Worm (Caenorhabditis elegans) whole organism, L2 larva: Measurements from ENCODE around the gene ced-8.
A peak's percentile ranks its signal among the peaks of the same experiment; 100 is the strongest.
"Not testable (repeated sequence)": the region's sequence is repeated elsewhere in the genome, so short reads cannot be mapped to it uniquely, and the experiment has no call there.

Experiments used
- F13H6.1 ChIP-seq: sonication (generic microtip); optimal IDR thresholded peaks from 2 replicates; lab custom pipeline; 2016; ENCODE audit warnings: missing genetic modification characterization, missing compliant biosample characterization
- R02D3.7 ChIP-seq: fragments of 150-350 bp; optimal IDR thresholded peaks from 2 replicates; lab custom pipeline; 2014; ENCODE audit warnings: missing biosample characterization, missing genetic modification characterization
- Y55F3AM.14 ChIP-seq: fragments of 200-800 bp; sonication (Bioruptor generic); optimal IDR thresholded peaks from 2 replicates; lab custom pipeline; 2018; ENCODE audit warnings: mild to moderate bottlenecking, missing genetic modification characterization, missing compliant biosample characterization
- ZK546.5 ChIP-seq: sonication (generic microtip); optimal IDR thresholded peaks from 2 replicates; lab custom pipeline; 2017; ENCODE audit warnings: missing biosample characterization, missing genetic modification characterization
- aly-2 ChIP-seq: fragments of 150-350 bp; optimal IDR thresholded peaks from 2 replicates; lab custom pipeline; 2014; ENCODE audit warnings: missing biosample characterization, missing genetic modification characterization
- ama-1 ChIP-seq: fragments of 150-350 bp; optimal IDR thresholded peaks from 2 replicates; lab custom pipeline; 2018; ENCODE audit warnings: inconsistent platforms
- ceh-16 ChIP-seq: fragments of 150-350 bp; optimal IDR thresholded peaks from 2 replicates; lab custom pipeline; 2014; ENCODE audit warnings: missing biosample characterization, missing genetic modification characterization
- ceh-82 ChIP-seq: fragments of 150-350 bp; optimal IDR thresholded peaks from 2 replicates; lab custom pipeline; 2014; ENCODE audit warnings: missing biosample characterization, missing genetic modification characterization
- crh-2 ChIP-seq: sonication (generic microtip); optimal IDR thresholded peaks from 2 replicates; lab custom pipeline; 2017; ENCODE audit warnings: missing biosample characterization, missing genetic modification characterization
- egl-27 ChIP-seq: sonication (generic microtip); optimal IDR thresholded peaks from 3 replicates; lab custom pipeline; 2017; ENCODE audit warnings: missing biosample characterization, missing genetic modification reagents, missing genetic modification characterization
- elt-1 ChIP-seq: fragments of 150-350 bp; optimal IDR thresholded peaks from 2 replicates; lab custom pipeline; 2014; ENCODE audit warnings: missing biosample characterization, missing genetic modification characterization
- elt-3 ChIP-seq: sonication (generic microtip); optimal IDR thresholded peaks from 2 replicates; lab custom pipeline; 2017; ENCODE audit warnings: missing biosample characterization, missing genetic modification characterization
- fos-1 ChIP-seq: fragments of 150-350 bp; optimal IDR thresholded peaks from 2 replicates; lab custom pipeline; 2014; ENCODE audit warnings: missing biosample characterization, missing genetic modification characterization
- gmeb-1 ChIP-seq: fragments of 150-350 bp; optimal IDR thresholded peaks from 2 replicates; lab custom pipeline; 2014; ENCODE audit warnings: missing biosample characterization, missing genetic modification characterization
- lin-11 ChIP-seq: fragments of 150-350 bp; sonication (generic microtip); optimal IDR thresholded peaks from 2 replicates; lab custom pipeline; 2014; ENCODE audit warnings: missing biosample characterization, missing genetic modification characterization, inconsistent platforms, mixed read lengths
- lin-13 ChIP-seq: fragments of 150-350 bp; optimal IDR thresholded peaks from 2 replicates; lab custom pipeline; 2014; ENCODE audit warnings: missing biosample characterization, missing genetic modification reagents, missing genetic modification characterization
- lin-39 ChIP-seq: fragments of 150-350 bp; optimal IDR thresholded peaks from 2 replicates; lab custom pipeline; 2014; ENCODE audit warnings: missing biosample characterization, missing genetic modification reagents, missing genetic modification characterization
- lsy-2 ChIP-seq, 2 experiments: fragments of 150-350 bp in 1 of 2; sonication (generic microtip) in 1 of 2; optimal IDR thresholded peaks; 2 replicates each; lab custom pipeline; 2014 to 2017; ENCODE audit warnings: missing biosample characterization in 2 of 2, missing genetic modification characterization in 2 of 2
- mab-5 ChIP-seq: fragments of 150-350 bp; optimal IDR thresholded peaks from 2 replicates; lab custom pipeline; 2014; ENCODE audit warnings: missing biosample characterization, missing genetic modification characterization
- mbf-1 ChIP-seq: sonication (generic microtip); optimal IDR thresholded peaks from 2 replicates; lab custom pipeline; 2017; ENCODE audit warnings: missing biosample characterization, missing genetic modification characterization
- mdl-1 ChIP-seq, 2 experiments: fragments of 150-350 bp in 1 of 2; sonication (generic microtip) in 1 of 2; optimal IDR thresholded peaks; 2 replicates each; lab custom pipeline; 2017; ENCODE audit warnings: missing biosample characterization in 2 of 2, missing genetic modification characterization in 2 of 2
- nhr-10 ChIP-seq: sonication (generic microtip); optimal IDR thresholded peaks from 2 replicates; lab custom pipeline; 2017; ENCODE audit warnings: missing biosample characterization, missing genetic modification characterization
- nhr-11 ChIP-seq: fragments of 150-350 bp; optimal IDR thresholded peaks from 2 replicates; lab custom pipeline; 2014; ENCODE audit warnings: missing biosample characterization, missing genetic modification characterization
- nhr-12 ChIP-seq: fragments of 150-350 bp; optimal IDR thresholded peaks from 2 replicates; lab custom pipeline; 2014; ENCODE audit warnings: missing biosample characterization, missing genetic modification characterization
- nhr-129 ChIP-seq: fragments of 150-350 bp; optimal IDR thresholded peaks from 2 replicates; lab custom pipeline; 2014; ENCODE audit warnings: missing biosample characterization, missing genetic modification characterization
- nhr-23 ChIP-seq: fragments of 150-350 bp; optimal IDR thresholded peaks from 2 replicates; lab custom pipeline; 2014; ENCODE audit warnings: missing biosample characterization, missing genetic modification reagents, missing genetic modification characterization
- nhr-237 ChIP-seq: fragments of 150-350 bp; optimal IDR thresholded peaks from 2 replicates; lab custom pipeline; 2014; ENCODE audit warnings: missing biosample characterization, missing genetic modification characterization
- nhr-25 ChIP-seq: fragments of 150-350 bp; sonication (generic microtip); optimal IDR thresholded peaks from 3 replicates; lab custom pipeline; 2014; ENCODE audit warnings: missing biosample characterization, missing genetic modification characterization
- nhr-6 ChIP-seq: fragments of 150-350 bp; optimal IDR thresholded peaks from 2 replicates; lab custom pipeline; 2014; ENCODE audit warnings: missing biosample characterization, missing genetic modification characterization
- nhr-77 ChIP-seq: fragments of 150-350 bp; optimal IDR thresholded peaks from 2 replicates; lab custom pipeline; 2014; ENCODE audit warnings: missing biosample characterization, missing genetic modification characterization
- peb-1 ChIP-seq: fragments of 150-350 bp; optimal IDR thresholded peaks from 2 replicates; lab custom pipeline; 2014; ENCODE audit warnings: missing biosample characterization, missing genetic modification characterization
- sem-4 ChIP-seq: fragments of 150-350 bp; optimal IDR thresholded peaks from 2 replicates; lab custom pipeline; 2014; ENCODE audit warnings: missing biosample characterization, missing genetic modification reagents, missing genetic modification characterization
- skn-1 ChIP-seq: sonication (generic microtip); optimal IDR thresholded peaks from 2 replicates; lab custom pipeline; 2017; ENCODE audit warnings: missing biosample characterization, missing genetic modification characterization
- sma-3 ChIP-seq: sonication (generic microtip); optimal IDR thresholded peaks from 2 replicates; lab custom pipeline; 2016; ENCODE audit warnings: missing genetic modification reagents, missing genetic modification characterization, missing compliant biosample characterization
- sma-9 ChIP-seq, 2 experiments: fragments of 150-350 bp in 1 of 2; sonication (generic microtip) in 1 of 2; optimal IDR thresholded peaks; 2 replicates each; lab custom pipeline; 2014 to 2016; ENCODE audit warnings: missing genetic modification characterization in 2 of 2, mild to moderate bottlenecking in 1 of 2, missing biosample characterization in 1 of 2, missing compliant biosample characterization in 1 of 2, missing genetic modification reagents in 1 of 2, moderate library complexity in 1 of 2
- snpc-4 ChIP-seq: fragments of 150-350 bp; optimal IDR thresholded peaks from 2 replicates; lab custom pipeline; 2014; ENCODE audit warnings: missing biosample characterization, missing genetic modification characterization
- unc-39 ChIP-seq: fragments of 150-350 bp; optimal IDR thresholded peaks from 2 replicates; lab custom pipeline; 2014; ENCODE audit warnings: missing biosample characterization, missing genetic modification characterization
- unc-55 ChIP-seq: fragments of 150-350 bp; sonication (generic microtip); optimal IDR thresholded peaks from 3 replicates; lab custom pipeline; 2014; ENCODE audit warnings: missing biosample characterization, missing genetic modification reagents, missing genetic modification characterization
- unc-62 ChIP-seq: fragments of 150-350 bp; optimal IDR thresholded peaks from 2 replicates; lab custom pipeline; 2014; ENCODE audit warnings: missing biosample characterization, missing genetic modification reagents, missing genetic modification characterization
- zag-1 ChIP-seq: fragments of 150-350 bp; optimal IDR thresholded peaks from 2 replicates; lab custom pipeline; 2014; ENCODE audit warnings: missing biosample characterization, missing genetic modification characterization
- ztf-1 ChIP-seq: fragments of 200-800 bp; sonication (Bioruptor generic); conservative IDR thresholded peaks from 2 replicates; pipeline ENCODE4 v1.3.6; 2022; ENCODE audit warnings: missing genetic modification characterization, missing compliant biosample characterization
- ztf-11 ChIP-seq: sonication (generic microtip); optimal IDR thresholded peaks from 2 replicates; lab custom pipeline; 2017; ENCODE audit warnings: missing biosample characterization, missing genetic modification characterization
- ztf-4 ChIP-seq: fragments of 150-350 bp; optimal IDR thresholded peaks from 2 replicates; lab custom pipeline; 2014; ENCODE audit warnings: missing biosample characterization, missing genetic modification characterization

The ced-8 gene

ce11 chrX:8410754-8411153, 6.0 kb downstream of the ced-8 start, which contains the start of gene F08F1.9:
F08F1.9 (minus strand) TSS chrX:8410854.
- not testable (repeated sequence) for TF ChIP-seq R02D3.7 (tag; lab: Kevin White, UChicago); skn-1 (tag; lab: Kevin White, UChicago); egl-27

- TF ChIP-seq nhr-6 = no peak
- no peak for TF ChIP-seq ZK546.5 (tag; lab: Kevin White, UChicago)
- TF ChIP-seq R02D3.7 (tag; lab: Kevin White, UChicago) = no peak
- TF ChIP-seq snpc-4 (tag; lab: Kevin White, UChicago) = no peak
- TF ChIP-seq ceh-16 (tag; lab: Kevin White, UChicago) = no peak
- TF ChIP-seq sma-9 (GFP tag; optimal IDR thresholded peaks at IDR 0.05; lab: Kevin White, UChicago) = no peak
- TF ChIP-seq sma-9 (tag; optimal IDR thresholded peaks at IDR 0.05; lab: Kevin White, UChicago) = no peak
- TF ChIP-seq nhr-12 = no peak
- no peak for TF ChIP-seq ztf-4 (tag; lab: Kevin White, UChicago)
- TF ChIP-seq ztf-1 = no peak
- no peak for TF ChIP-seq elt-1 (tag; lab: Kevin White, UChicago)
- TF ChIP-seq peb-1 (tag; lab: Kevin White, UChicago) = no peak
- TF ChIP-seq gmeb-1 = no peak
- TF ChIP-seq mdl-1 (tag; optimal IDR thresholded peaks at IDR 0.05; lab: Kevin White, UChicago) = no peak
- TF ChIP-seq aly-2 (tag; lab: Kevin White, UChicago) = no peak
- no peak for TF ChIP-seq nhr-10
- TF ChIP-seq lin-39 (tag; lab: Kevin White, UChicago) = no peak
- TF ChIP-seq elt-3 (tag; lab: Kevin White, UChicago) = no peak
- no peak for TF ChIP-seq egl-27
- TF ChIP-seq, all 48 proteins: peak for 0
Observed at ce11 chrX:8408267-8408666, 8.5 kb downstream of the ced-8 start, which contains the start of gene sulp-3. sulp-3 (minus strand) TSS chrX:8408367.

DNA sequence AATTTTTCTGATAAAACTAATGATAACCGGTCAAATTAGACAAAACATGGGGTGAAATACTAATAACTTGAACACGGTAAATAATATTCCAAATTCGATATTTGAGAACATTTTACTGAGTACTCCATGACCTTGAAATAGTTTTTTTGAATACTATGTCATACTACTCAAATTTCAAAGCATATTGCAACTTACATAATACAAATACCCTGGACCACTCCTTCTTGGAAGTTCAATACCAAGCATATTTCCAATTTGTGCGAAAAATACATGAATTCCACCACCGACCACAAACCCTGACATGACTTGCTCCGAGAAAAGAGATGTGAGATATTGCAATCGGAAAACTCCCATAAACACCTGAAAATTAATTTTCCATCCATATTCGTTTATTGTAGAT, 9.9 kb downstream of the ced-8 start:
- TF ChIP-seq fos-1 (tag; lab: Kevin White, UChicago) (no peak), crh-2 (tag; lab: Kevin White, UChicago) (no peak), ztf-11 (no peak), skn-1 (tag; lab: Kevin White, UChicago) (no peak), ama-1 (lab: Kevin White, UChicago) (no peak)

ce11 chrX:8404308-8405085, 12.2 kb downstream of the ced-8 start:
- TF ChIP-seq zag-1 (tag; lab: Kevin White, UChicago) (peak; percentile 37), fos-1 (tag; lab: Kevin White, UChicago) (peak; percentile 76), ztf-11 (peak; percentile 56), crh-2 (tag; lab: Kevin White, UChicago) (peak; percentile 92), lin-13 (GFP tag; lab: Kevin White, UChicago) (peak; percentile 88), nhr-12 (peak; percentile 32), sma-9 (GFP tag; optimal IDR thresholded peaks at IDR 0.05; lab: Kevin White, UChicago) (peak; percentile 93), sma-9 (tag; optimal IDR thresholded peaks at IDR 0.05; lab: Kevin White, UChicago) (no peak), mab-5 (peak; percentile 71), elt-3 (tag; lab: Kevin White, UChicago) (no peak), mbf-1 (no peak), ceh-82 (tag; lab: Kevin White, UChicago) (peak; percentile 10), mdl-1 (tag; optimal IDR thresholded peaks at IDR 0.05; lab: Kevin White, UChicago) (peak; percentile 64 to 83), nhr-6 (peak; percentile 93), lin-11 (tag; lab: Kevin White, UChicago) (peak; percentile 92), unc-62 (GFP tag; lab: Kevin White, UChicago) (peak; percentile 16), ztf-4 (tag; lab: Kevin White, UChicago) (peak; percentile 61), nhr-129 (tag; lab: Kevin White, UChicago) (peak; percentile 95), unc-55 (GFP tag; lab: Kevin White, UChicago) (peak; percentile 83), aly-2 (tag; lab: Kevin White, UChicago) (no peak), R02D3.7 (tag; lab: Kevin White, UChicago) (no peak), ZK546.5 (tag; lab: Kevin White, UChicago) (no peak), nhr-77 (no peak), Y55F3AM.14 (peak; percentile 92), sma-3 (GFP tag; lab: Kevin White, UChicago) (peak; percentile 88), nhr-25 (tag; lab: Kevin White, UChicago) (peak; percentile 85), nhr-23 (tag; lab: Kevin White, UChicago) (no peak), sem-4 (tag; lab: Kevin White, UChicago) (peak; percentile 72), lin-39 (tag; lab: Kevin White, UChicago) (no peak), F13H6.1 (peak; percentile 96), lsy-2 (tag; optimal IDR thresholded peaks at IDR 0.05; lab: Kevin White, UChicago) (peak; percentile 74 to 78), egl-27 (peak; percentile 83), unc-39 (tag; lab: Kevin White, UChicago) (no peak), nhr-10 (peak; percentile 26), nhr-237 (tag; lab: Kevin White, UChicago) (no peak), nhr-11 (tag; lab: Kevin White, UChicago) (no peak), ceh-16 (tag; lab: Kevin White, UChicago) (peak; percentile 51), snpc-4 (tag; lab: Kevin White, UChicago) (peak; percentile 16)
